Worm (Caenorhabditis elegans) whole organism, mixed stage, embryonic: ENCODE results near the gene nlp-43.

Experiments used
- M03D4.4 ChIP-seq: sonication (generic microtip); optimal IDR thresholded peaks from 2 replicates; lab custom pipeline; 2017; ENCODE audit warnings: mild to moderate bottlenecking, missing genetic modification characterization, missing compliant biosample characterization
- bed-3 ChIP-seq: fragments of 200-800 bp; sonication (Bioruptor generic); optimal IDR thresholded peaks from 3 replicates; lab custom pipeline; 2018; ENCODE audit warnings: mild to moderate bottlenecking, missing genetic modification characterization, moderate library complexity, missing compliant biosample characterization
- blmp-1 ChIP-seq: fragments of 150-350 bp; optimal IDR thresholded peaks from 2 replicates; lab custom pipeline; 2014; ENCODE audit warnings: missing biosample characterization, missing genetic modification characterization
- ceh-39 ChIP-seq: fragments of 150-350 bp; optimal IDR thresholded peaks from 2 replicates; lab custom pipeline; 2014; ENCODE audit warnings: missing biosample characterization, missing genetic modification characterization
- ceh-43 ChIP-seq: fragments of 200-800 bp; sonication (Bioruptor generic); optimal IDR thresholded peaks from 2 replicates; lab custom pipeline; 2018; ENCODE audit warnings: mild to moderate bottlenecking, missing genetic modification characterization, moderate library complexity, missing compliant biosample characterization
- ceh-83 ChIP-seq: fragments of 200-800 bp; sonication (Bioruptor generic); optimal IDR thresholded peaks from 2 replicates; lab custom pipeline; 2018; ENCODE audit warnings: mild to moderate bottlenecking, missing genetic modification characterization, missing compliant biosample characterization
- ces-1 ChIP-seq: fragments of 150-350 bp; optimal IDR thresholded peaks from 2 replicates; lab custom pipeline; 2014; ENCODE audit warnings: missing biosample characterization, missing genetic modification reagents, missing genetic modification characterization
- cnd-1 ChIP-seq: fragments of 200-800 bp; sonication (Bioruptor generic); optimal IDR thresholded peaks from 2 replicates; lab custom pipeline; 2018; ENCODE audit warnings: mild to moderate bottlenecking, missing genetic modification characterization, missing compliant biosample characterization
- drap-1 ChIP-seq: fragments of 200-800 bp; sonication (Bioruptor generic); optimal IDR thresholded peaks from 3 replicates; lab custom pipeline; 2018; ENCODE audit warnings: mild to moderate bottlenecking, missing genetic modification characterization, missing compliant biosample characterization
- elt-1 ChIP-seq: sonication (generic microtip); optimal IDR thresholded peaks from 2 replicates; lab custom pipeline; 2017; ENCODE audit warnings: missing genetic modification characterization, mild to moderate bottlenecking, missing compliant biosample characterization, antibody characterized with exemption, moderate library complexity, borderline replicate concordance; ENCODE audit not compliant: insufficient read depth
- elt-3 ChIP-seq: fragments of 150-350 bp; optimal IDR thresholded peaks from 2 replicates; lab custom pipeline; 2014; ENCODE audit warnings: missing biosample characterization, missing genetic modification characterization
- flh-1 ChIP-seq: fragments of 200-800 bp; sonication (Bioruptor generic); optimal IDR thresholded peaks from 2 replicates; lab custom pipeline; 2018; ENCODE audit warnings: mild to moderate bottlenecking, missing genetic modification characterization, moderate library complexity, missing compliant biosample characterization
- ham-2 ChIP-seq: fragments of 200-800 bp; sonication (Bioruptor generic); optimal IDR thresholded peaks from 2 replicates; lab custom pipeline; 2018; ENCODE audit warnings: mild to moderate bottlenecking, missing genetic modification characterization, missing compliant biosample characterization
- hlh-1 ChIP-seq: fragments of 150-350 bp; optimal IDR thresholded peaks from 2 replicates; lab custom pipeline; 2014; ENCODE audit warnings: missing biosample characterization, missing genetic modification reagents, missing genetic modification characterization
- lin-13 ChIP-seq: fragments of 150-350 bp; optimal IDR thresholded peaks from 2 replicates; lab custom pipeline; 2014; ENCODE audit warnings: missing biosample characterization, missing genetic modification characterization
- lin-32 ChIP-seq: fragments of 200-800 bp; sonication (Bioruptor generic); optimal IDR thresholded peaks from 2 replicates; lab custom pipeline; 2018; ENCODE audit warnings: mild to moderate bottlenecking, missing genetic modification characterization, missing compliant biosample characterization
- lsy-2 ChIP-seq: fragments of 150-350 bp; optimal IDR thresholded peaks from 2 replicates; lab custom pipeline; 2014; ENCODE audit warnings: missing biosample characterization, missing genetic modification characterization
- mab-5 ChIP-seq: fragments of 150-350 bp; optimal IDR thresholded peaks from 2 replicates; lab custom pipeline; 2014; ENCODE audit warnings: missing biosample characterization, missing genetic modification characterization
- mep-1 ChIP-seq: fragments of 150-350 bp; optimal IDR thresholded peaks from 2 replicates; lab custom pipeline; 2017; ENCODE audit warnings: missing biosample characterization, missing genetic modification reagents, missing genetic modification characterization, inconsistent platforms
- mls-2 ChIP-seq: sonication (generic microtip); optimal IDR thresholded peaks from 2 replicates; lab custom pipeline; 2016; ENCODE audit warnings: mild to moderate bottlenecking, missing genetic modification characterization, moderate library complexity, missing compliant biosample characterization
- nhr-12 ChIP-seq: fragments of 150-350 bp; optimal IDR thresholded peaks from 2 replicates; lab custom pipeline; 2014; ENCODE audit warnings: missing biosample characterization, missing genetic modification characterization
- nhr-2 ChIP-seq: fragments of 150-350 bp; optimal IDR thresholded peaks from 2 replicates; lab custom pipeline; 2014; ENCODE audit warnings: missing biosample characterization, missing genetic modification characterization
- nhr-237 ChIP-seq: fragments of 150-350 bp; optimal IDR thresholded peaks from 2 replicates; lab custom pipeline; 2014; ENCODE audit warnings: missing biosample characterization, missing genetic modification characterization
- nhr-28 ChIP-seq: fragments of 150-350 bp; optimal IDR thresholded peaks from 2 replicates; lab custom pipeline; 2014; ENCODE audit warnings: missing biosample characterization, missing genetic modification characterization
- nhr-76 ChIP-seq: sonication (generic microtip); optimal IDR thresholded peaks from 2 replicates; lab custom pipeline; 2017; ENCODE audit warnings: missing biosample characterization, missing genetic modification characterization
- pha-4 ChIP-seq: fragments of 150-350 bp; optimal IDR thresholded peaks from 2 replicates; lab custom pipeline; 2018; ENCODE audit warnings: missing biosample characterization, missing genetic modification reagents, missing genetic modification characterization
- sem-2 ChIP-seq: fragments of 200-800 bp; sonication (Bioruptor generic); optimal IDR thresholded peaks from 2 replicates; lab custom pipeline; 2018; ENCODE audit warnings: mild to moderate bottlenecking, missing genetic modification characterization, missing compliant biosample characterization
- snpc-4 ChIP-seq: fragments of 150-350 bp; optimal IDR thresholded peaks from 2 replicates; lab custom pipeline; 2014; ENCODE audit warnings: missing biosample characterization, missing genetic modification characterization
- sptf-1 ChIP-seq: sonication (generic microtip); optimal IDR thresholded peaks from 2 replicates; lab custom pipeline; 2017; ENCODE audit warnings: mild to moderate bottlenecking, missing genetic modification characterization, moderate library complexity, missing compliant biosample characterization
- tbx-8 ChIP-seq: fragments of 200-800 bp; sonication (Bioruptor generic); optimal IDR thresholded peaks from 2 replicates; lab custom pipeline; 2018; ENCODE audit warnings: mild to moderate bottlenecking, missing genetic modification characterization, moderate library complexity, missing compliant biosample characterization
- unc-120 ChIP-seq: sonication (generic microtip); optimal IDR thresholded peaks from 2 replicates; lab custom pipeline; 2017; ENCODE audit warnings: missing genetic modification characterization, missing compliant biosample characterization; ENCODE audit not compliant: poor library complexity, severe bottlenecking
- unc-39 ChIP-seq: fragments of 150-350 bp; optimal IDR thresholded peaks from 2 replicates; lab custom pipeline; 2014; ENCODE audit warnings: missing biosample characterization, missing genetic modification characterization
- unc-62 ChIP-seq: fragments of 150-350 bp; optimal IDR thresholded peaks from 2 replicates; lab custom pipeline; 2014; ENCODE audit warnings: missing biosample characterization, missing genetic modification reagents, missing genetic modification characterization
- zip-8 ChIP-seq: fragments of 150-350 bp; optimal IDR thresholded peaks from 2 replicates; lab custom pipeline; 2014; ENCODE audit warnings: missing biosample characterization, missing genetic modification characterization
- ztf-11 ChIP-seq: fragments of 150-350 bp; optimal IDR thresholded peaks from 2 replicates; lab custom pipeline; 2014; ENCODE audit warnings: missing biosample characterization, missing genetic modification characterization

Gene nlp-43

DNA sequence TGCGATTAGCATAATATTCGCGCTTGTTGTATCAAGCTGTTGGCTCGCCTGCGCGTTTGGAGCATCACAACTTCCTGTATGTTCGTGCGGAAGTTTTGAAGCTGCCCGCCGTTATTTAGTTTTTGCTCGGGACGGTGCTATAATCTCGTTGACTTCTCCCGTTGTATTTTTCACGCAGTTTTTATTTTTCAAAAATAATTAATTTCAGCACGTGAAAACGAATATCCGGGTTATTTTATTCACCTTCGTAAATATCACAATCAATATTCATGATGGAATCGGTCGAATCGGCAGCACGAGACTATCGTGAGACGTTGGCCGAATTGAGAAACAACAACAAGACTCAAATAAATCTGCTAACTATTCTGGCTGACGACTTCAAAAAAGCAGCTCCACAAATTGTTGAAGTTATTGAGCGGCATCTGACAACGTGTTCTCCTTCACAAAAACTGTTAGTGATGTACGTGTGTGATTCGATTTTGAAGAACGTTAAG lies 17.0 kb upstream of the nlp-43 start:
- TF ChIP-seq ceh-39 (tag; lab: Kevin White, UChicago) (no peak), ces-1 (GFP tag; lab: Kevin White, UChicago) (no peak), sptf-1 (no peak), mab-5 (tag; lab: Kevin White, UChicago) (no peak), nhr-76 (tag; lab: Kevin White, UChicago) (no peak), drap-1 (GFP tag; lab: Kevin White, UChicago) (no peak), tbx-8 (GFP tag; lab: Kevin White, UChicago) (no peak)

DNA sequence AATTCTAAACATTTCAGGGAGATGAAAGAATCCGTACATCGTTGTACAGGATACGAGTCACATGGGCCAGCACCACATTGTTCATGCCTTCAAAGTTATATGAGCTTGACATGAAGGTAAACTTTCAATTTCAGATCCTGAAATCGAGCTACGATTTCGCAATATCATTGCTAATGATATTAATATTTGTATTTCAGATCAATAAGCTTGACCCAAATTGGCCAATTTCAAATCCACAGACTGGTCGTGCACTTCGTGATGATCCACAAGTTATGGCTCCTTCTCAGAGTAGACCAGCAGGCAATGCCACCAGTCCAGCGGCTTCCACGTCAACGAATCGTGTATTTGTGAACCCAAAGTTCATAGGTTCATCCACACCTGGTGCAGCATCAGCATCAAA lies 15.8 kb upstream of the nlp-43 start:
- TF ChIP-seq ceh-39 (tag; lab: Kevin White, UChicago) (no peak), lin-32 (no peak)

DNA sequence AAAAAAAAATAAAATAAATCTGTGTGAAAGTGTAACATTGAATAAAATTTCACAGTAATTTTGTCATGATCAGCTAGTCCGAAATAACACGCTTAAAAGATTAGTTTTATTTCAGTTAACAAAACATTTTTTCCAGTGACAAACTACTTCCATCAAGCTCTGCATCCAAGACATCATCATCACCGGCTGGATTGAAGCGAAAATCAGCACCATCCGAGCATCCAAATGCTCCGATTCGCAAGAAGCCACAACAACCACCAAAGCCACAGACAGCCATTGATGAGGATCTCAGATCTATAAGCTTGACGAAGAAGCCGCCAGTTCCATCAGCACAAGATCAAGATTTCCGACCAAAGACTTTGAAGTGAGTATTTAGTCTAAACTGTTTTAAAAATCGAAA lies 15.0 kb upstream of the nlp-43 start:
- no peak for TF ChIP-seq lsy-2
- TF ChIP-seq ham-2 (GFP tag; lab: Kevin White, UChicago): no peak
- TF ChIP-seq nhr-12 (tag; lab: Kevin White, UChicago): no peak
- no peak for TF ChIP-seq pha-4 (tag; lab: Kevin White, UChicago)
- TF ChIP-seq unc-39: no peak
- TF ChIP-seq elt-1 (tag; lab: Kevin White, UChicago): no peak
- peak; percentile 37 for TF ChIP-seq M03D4.4
- no peak for TF ChIP-seq snpc-4
- peak; percentile 51 for TF ChIP-seq sptf-1
- TF ChIP-seq zip-8: no peak
- no peak for TF ChIP-seq sem-2
- TF ChIP-seq lin-32: no peak
- TF ChIP-seq mab-5 (tag; lab: Kevin White, UChicago): no peak
- TF ChIP-seq ztf-11: no peak
- TF ChIP-seq nhr-76 (tag; lab: Kevin White, UChicago): no peak
- no peak for TF ChIP-seq bed-3 (GFP tag; lab: Kevin White, UChicago)
- TF ChIP-seq tbx-8 (GFP tag; lab: Kevin White, UChicago): peak; percentile 13
- no peak for TF ChIP-seq flh-1 (GFP tag; lab: Kevin White, UChicago)
- TF ChIP-seq mep-1: no peak
- no peak for TF ChIP-seq ceh-39 (tag; lab: Kevin White, UChicago)
- TF ChIP-seq ces-1 (GFP tag; lab: Kevin White, UChicago): no peak
- no peak for TF ChIP-seq drap-1 (GFP tag; lab: Kevin White, UChicago)
- TF ChIP-seq ceh-43: no peak
- TF ChIP-seq nhr-28 (tag; lab: Kevin White, UChicago): no peak
- no peak for TF ChIP-seq nhr-2 (tag; lab: Kevin White, UChicago)
- TF ChIP-seq ceh-83 (GFP tag; lab: Kevin White, UChicago): peak; percentile 49
- no peak for TF ChIP-seq cnd-1 (tag; lab: Kevin White, UChicago)
- no peak for TF ChIP-seq nhr-237 (tag; lab: Kevin White, UChicago)
- no peak for TF ChIP-seq unc-62 (GFP tag; lab: Kevin White, UChicago)
- no peak for TF ChIP-seq elt-3 (tag; lab: Kevin White, UChicago)
- TF ChIP-seq mls-2: peak; percentile 8
- no peak for TF ChIP-seq lin-13 (tag; lab: Kevin White, UChicago)
- no peak for TF ChIP-seq unc-120
- no peak for TF ChIP-seq blmp-1 (tag; lab: Kevin White, UChicago)
- no peak for TF ChIP-seq hlh-1

DNA sequence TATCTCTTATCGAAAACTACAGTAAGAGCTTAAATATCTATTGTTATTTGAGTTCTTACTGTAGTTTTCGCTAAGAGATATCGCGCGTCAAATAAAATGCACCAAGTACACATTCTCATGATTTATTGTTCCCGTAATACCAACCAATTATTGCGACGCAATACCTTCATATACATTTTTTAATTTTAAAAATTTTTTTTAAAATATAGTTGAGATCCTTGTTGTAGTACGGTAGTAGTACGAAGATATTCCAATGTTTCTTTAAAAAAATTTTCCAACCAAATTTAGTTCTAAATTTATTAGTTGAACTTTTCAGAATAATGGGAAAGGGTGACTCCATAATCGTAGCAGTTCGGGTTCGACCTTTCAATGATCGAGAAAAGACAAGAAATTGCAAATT lies 11.6 kb upstream of the nlp-43 start, which contains the start of gene klp-6:
Gene klp-6, plus strand, starts transcription at position 301 of the 400 bp plus-strand sequence.
- no peak for TF ChIP-seq ces-1 (GFP tag; lab: Kevin White, UChicago)
- no peak for TF ChIP-seq ceh-83 (GFP tag; lab: Kevin White, UChicago)
- no peak for TF ChIP-seq tbx-8 (GFP tag; lab: Kevin White, UChicago)
- no peak for TF ChIP-seq lin-32
- no peak for TF ChIP-seq pha-4 (tag; lab: Kevin White, UChicago)
- TF ChIP-seq lin-13 (tag; lab: Kevin White, UChicago): no peak
- no peak for TF ChIP-seq ztf-11
- TF ChIP-seq lsy-2: no peak
- no peak for TF ChIP-seq mep-1
- no peak for TF ChIP-seq mab-5 (tag; lab: Kevin White, UChicago)
- TF ChIP-seq ceh-39 (tag; lab: Kevin White, UChicago): no peak
- TF ChIP-seq unc-62 (GFP tag; lab: Kevin White, UChicago): no peak
- no peak for TF ChIP-seq ceh-43
- no peak for TF ChIP-seq M03D4.4
- TF ChIP-seq elt-3 (tag; lab: Kevin White, UChicago): no peak
- no peak for TF ChIP-seq unc-39
- TF ChIP-seq drap-1 (GFP tag; lab: Kevin White, UChicago): no peak
- no peak for TF ChIP-seq nhr-2 (tag; lab: Kevin White, UChicago)
- no peak for TF ChIP-seq bed-3 (GFP tag; lab: Kevin White, UChicago)
- TF ChIP-seq hlh-1: no peak
